Worm (Caenorhabditis elegans) whole organism, L2 larva: ENCODE measurements around the gene fbxa-138.

Experiments used
- C34F6.9 ChIP-seq: fragments of 150-350 bp; optimal IDR thresholded peaks from 2 replicates; lab custom pipeline; 2014; ENCODE audit warnings: missing biosample characterization, missing genetic modification characterization
- F13H6.1 ChIP-seq: sonication (generic microtip); optimal IDR thresholded peaks from 2 replicates; lab custom pipeline; 2016; ENCODE audit warnings: missing genetic modification characterization, missing compliant biosample characterization
- R02D3.7 ChIP-seq: fragments of 150-350 bp; optimal IDR thresholded peaks from 2 replicates; lab custom pipeline; 2014; ENCODE audit warnings: missing biosample characterization, missing genetic modification characterization
- Y55F3AM.14 ChIP-seq: fragments of 200-800 bp; sonication (Bioruptor generic); optimal IDR thresholded peaks from 2 replicates; lab custom pipeline; 2018; ENCODE audit warnings: mild to moderate bottlenecking, missing genetic modification characterization, missing compliant biosample characterization
- ZK546.5 ChIP-seq: sonication (generic microtip); optimal IDR thresholded peaks from 2 replicates; lab custom pipeline; 2017; ENCODE audit warnings: missing biosample characterization, missing genetic modification characterization
- alr-1 ChIP-seq: fragments of 150-350 bp; optimal IDR thresholded peaks from 2 replicates; lab custom pipeline; 2014; ENCODE audit warnings: missing biosample characterization, missing genetic modification characterization
- aly-2 ChIP-seq: fragments of 150-350 bp; optimal IDR thresholded peaks from 2 replicates; lab custom pipeline; 2014; ENCODE audit warnings: missing biosample characterization, missing genetic modification characterization
- ama-1 ChIP-seq: fragments of 150-350 bp; optimal IDR thresholded peaks from 2 replicates; lab custom pipeline; 2018; ENCODE audit warnings: inconsistent platforms
- blmp-1 ChIP-seq: sonication (generic microtip); optimal IDR thresholded peaks from 2 replicates; lab custom pipeline; 2017; ENCODE audit warnings: missing genetic modification characterization, mild to moderate bottlenecking, missing compliant biosample characterization, antibody characterized with exemption, moderate library complexity; ENCODE audit not compliant: insufficient read depth
- ceh-16 ChIP-seq: fragments of 150-350 bp; optimal IDR thresholded peaks from 2 replicates; lab custom pipeline; 2014; ENCODE audit warnings: missing biosample characterization, missing genetic modification characterization
- ceh-82 ChIP-seq: fragments of 150-350 bp; optimal IDR thresholded peaks from 2 replicates; lab custom pipeline; 2014; ENCODE audit warnings: missing biosample characterization, missing genetic modification characterization
- crh-2 ChIP-seq: sonication (generic microtip); optimal IDR thresholded peaks from 2 replicates; lab custom pipeline; 2017; ENCODE audit warnings: missing biosample characterization, missing genetic modification characterization
- dmd-4 ChIP-seq: sonication (generic microtip); optimal IDR thresholded peaks from 2 replicates; lab custom pipeline; 2017; ENCODE audit warnings: missing biosample characterization, missing genetic modification characterization
- egl-27 ChIP-seq: sonication (generic microtip); optimal IDR thresholded peaks from 3 replicates; lab custom pipeline; 2017; ENCODE audit warnings: missing biosample characterization, missing genetic modification reagents, missing genetic modification characterization
- elt-1 ChIP-seq: fragments of 150-350 bp; optimal IDR thresholded peaks from 2 replicates; lab custom pipeline; 2014; ENCODE audit warnings: missing biosample characterization, missing genetic modification characterization
- elt-3 ChIP-seq: sonication (generic microtip); optimal IDR thresholded peaks from 2 replicates; lab custom pipeline; 2017; ENCODE audit warnings: missing biosample characterization, missing genetic modification characterization
- fos-1 ChIP-seq: fragments of 150-350 bp; optimal IDR thresholded peaks from 2 replicates; lab custom pipeline; 2014; ENCODE audit warnings: missing biosample characterization, missing genetic modification characterization
- gmeb-1 ChIP-seq: fragments of 150-350 bp; optimal IDR thresholded peaks from 2 replicates; lab custom pipeline; 2014; ENCODE audit warnings: missing biosample characterization, missing genetic modification characterization
- lin-11 ChIP-seq: fragments of 150-350 bp; sonication (generic microtip); optimal IDR thresholded peaks from 2 replicates; lab custom pipeline; 2014; ENCODE audit warnings: missing biosample characterization, missing genetic modification characterization, inconsistent platforms, mixed read lengths
- lin-13 ChIP-seq: fragments of 150-350 bp; optimal IDR thresholded peaks from 2 replicates; lab custom pipeline; 2014; ENCODE audit warnings: missing biosample characterization, missing genetic modification reagents, missing genetic modification characterization
- lin-39 ChIP-seq: fragments of 150-350 bp; optimal IDR thresholded peaks from 2 replicates; lab custom pipeline; 2014; ENCODE audit warnings: missing biosample characterization, missing genetic modification reagents, missing genetic modification characterization
- lsy-2 ChIP-seq, 2 experiments: fragments of 150-350 bp in 1 of 2; sonication (generic microtip) in 1 of 2; optimal IDR thresholded peaks; 2 replicates each; lab custom pipeline; 2014 to 2017; ENCODE audit warnings: missing biosample characterization in 2 of 2, missing genetic modification characterization in 2 of 2
- mab-5 ChIP-seq: fragments of 150-350 bp; optimal IDR thresholded peaks from 2 replicates; lab custom pipeline; 2014; ENCODE audit warnings: missing biosample characterization, missing genetic modification characterization
- mbf-1 ChIP-seq: sonication (generic microtip); optimal IDR thresholded peaks from 2 replicates; lab custom pipeline; 2017; ENCODE audit warnings: missing biosample characterization, missing genetic modification characterization
- mdl-1 ChIP-seq, 2 experiments: fragments of 150-350 bp in 1 of 2; sonication (generic microtip) in 1 of 2; optimal IDR thresholded peaks; 2 replicates each; lab custom pipeline; 2017; ENCODE audit warnings: missing biosample characterization in 2 of 2, missing genetic modification characterization in 2 of 2
- nhr-10 ChIP-seq: sonication (generic microtip); optimal IDR thresholded peaks from 2 replicates; lab custom pipeline; 2017; ENCODE audit warnings: missing biosample characterization, missing genetic modification characterization
- nhr-11 ChIP-seq: fragments of 150-350 bp; optimal IDR thresholded peaks from 2 replicates; lab custom pipeline; 2014; ENCODE audit warnings: missing biosample characterization, missing genetic modification characterization
- nhr-12 ChIP-seq: fragments of 150-350 bp; optimal IDR thresholded peaks from 2 replicates; lab custom pipeline; 2014; ENCODE audit warnings: missing biosample characterization, missing genetic modification characterization
- nhr-129 ChIP-seq: fragments of 150-350 bp; optimal IDR thresholded peaks from 2 replicates; lab custom pipeline; 2014; ENCODE audit warnings: missing biosample characterization, missing genetic modification characterization
- nhr-21 ChIP-seq: fragments of 150-350 bp; optimal IDR thresholded peaks from 2 replicates; lab custom pipeline; 2014; ENCODE audit warnings: missing biosample characterization, missing genetic modification characterization
- nhr-23 ChIP-seq: fragments of 150-350 bp; optimal IDR thresholded peaks from 2 replicates; lab custom pipeline; 2014; ENCODE audit warnings: missing biosample characterization, missing genetic modification reagents, missing genetic modification characterization
- nhr-237 ChIP-seq: fragments of 150-350 bp; optimal IDR thresholded peaks from 2 replicates; lab custom pipeline; 2014; ENCODE audit warnings: missing biosample characterization, missing genetic modification characterization
- nhr-25 ChIP-seq: fragments of 150-350 bp; sonication (generic microtip); optimal IDR thresholded peaks from 3 replicates; lab custom pipeline; 2014; ENCODE audit warnings: missing biosample characterization, missing genetic modification characterization
- nhr-6 ChIP-seq: fragments of 150-350 bp; optimal IDR thresholded peaks from 2 replicates; lab custom pipeline; 2014; ENCODE audit warnings: missing biosample characterization, missing genetic modification characterization
- nhr-77 ChIP-seq: fragments of 150-350 bp; optimal IDR thresholded peaks from 2 replicates; lab custom pipeline; 2014; ENCODE audit warnings: missing biosample characterization, missing genetic modification characterization
- peb-1 ChIP-seq: fragments of 150-350 bp; optimal IDR thresholded peaks from 2 replicates; lab custom pipeline; 2014; ENCODE audit warnings: missing biosample characterization, missing genetic modification characterization
- sem-4 ChIP-seq: fragments of 150-350 bp; optimal IDR thresholded peaks from 2 replicates; lab custom pipeline; 2014; ENCODE audit warnings: missing biosample characterization, missing genetic modification reagents, missing genetic modification characterization
- skn-1 ChIP-seq: sonication (generic microtip); optimal IDR thresholded peaks from 2 replicates; lab custom pipeline; 2017; ENCODE audit warnings: missing biosample characterization, missing genetic modification characterization
- sma-3 ChIP-seq: sonication (generic microtip); optimal IDR thresholded peaks from 2 replicates; lab custom pipeline; 2016; ENCODE audit warnings: missing genetic modification reagents, missing genetic modification characterization, missing compliant biosample characterization
- sma-9 ChIP-seq, 2 experiments: fragments of 150-350 bp in 1 of 2; sonication (generic microtip) in 1 of 2; optimal IDR thresholded peaks; 2 replicates each; lab custom pipeline; 2014 to 2016; ENCODE audit warnings: missing genetic modification characterization in 2 of 2, mild to moderate bottlenecking in 1 of 2, missing biosample characterization in 1 of 2, missing compliant biosample characterization in 1 of 2, missing genetic modification reagents in 1 of 2, moderate library complexity in 1 of 2
- snpc-4 ChIP-seq: fragments of 150-350 bp; optimal IDR thresholded peaks from 2 replicates; lab custom pipeline; 2014; ENCODE audit warnings: missing biosample characterization, missing genetic modification characterization
- unc-39 ChIP-seq: fragments of 150-350 bp; optimal IDR thresholded peaks from 2 replicates; lab custom pipeline; 2014; ENCODE audit warnings: missing biosample characterization, missing genetic modification characterization
- unc-55 ChIP-seq: fragments of 150-350 bp; sonication (generic microtip); optimal IDR thresholded peaks from 3 replicates; lab custom pipeline; 2014; ENCODE audit warnings: missing biosample characterization, missing genetic modification reagents, missing genetic modification characterization
- unc-62 ChIP-seq: fragments of 150-350 bp; optimal IDR thresholded peaks from 2 replicates; lab custom pipeline; 2014; ENCODE audit warnings: missing biosample characterization, missing genetic modification reagents, missing genetic modification characterization
- zag-1 ChIP-seq: fragments of 150-350 bp; optimal IDR thresholded peaks from 2 replicates; lab custom pipeline; 2014; ENCODE audit warnings: missing biosample characterization, missing genetic modification characterization
- ztf-1 ChIP-seq: fragments of 200-800 bp; sonication (Bioruptor generic); conservative IDR thresholded peaks from 2 replicates; pipeline ENCODE4 v1.3.6; 2022; ENCODE audit warnings: missing genetic modification characterization, missing compliant biosample characterization
- ztf-11 ChIP-seq: sonication (generic microtip); optimal IDR thresholded peaks from 2 replicates; lab custom pipeline; 2017; ENCODE audit warnings: missing biosample characterization, missing genetic modification characterization
- ztf-4 ChIP-seq: fragments of 150-350 bp; optimal IDR thresholded peaks from 2 replicates; lab custom pipeline; 2014; ENCODE audit warnings: missing biosample characterization, missing genetic modification characterization

The fbxa-138 gene

ce11 chrIII:1427126-1427525 lies 43.1 kb upstream of the fbxa-138 start, which contains the start of gene lelo-2:
Gene lelo-2 (minus strand): TSS chrIII:1427226.
- TF ChIP-seq nhr-21 (tag; lab: Kevin White, UChicago) (no peak), R02D3.7 (tag; lab: Kevin White, UChicago) (no peak), skn-1 (tag; lab: Kevin White, UChicago) (no peak), fos-1 (tag; lab: Kevin White, UChicago) (no peak), gmeb-1 (tag; lab: Kevin White, UChicago) (no peak), ceh-16 (tag; lab: Kevin White, UChicago) (no peak), nhr-129 (tag; lab: Kevin White, UChicago) (no peak), sem-4 (tag; lab: Kevin White, UChicago) (no peak), ztf-4 (no peak), aly-2 (tag; lab: Kevin White, UChicago) (no peak), lin-11 (tag; lab: Kevin White, UChicago) (no peak), nhr-6 (tag; lab: Kevin White, UChicago) (no peak), ceh-82 (tag; lab: Kevin White, UChicago) (no peak), ztf-1 (GFP tag; lab: Robert Waterston, UW) (no peak), nhr-23 (tag; lab: Kevin White, UChicago) (no peak), lin-13 (GFP tag; lab: Kevin White, UChicago) (no peak)

- TF ChIP-seq mab-5 (tag; lab: Kevin White, UChicago) (peak; percentile 35), nhr-25 (tag; lab: Kevin White, UChicago) (peak; percentile 46), ceh-16 (tag; lab: Kevin White, UChicago) (no peak), lin-11 (tag; lab: Kevin White, UChicago) (peak; percentile 50), lin-39 (tag; lab: Kevin White, UChicago) (no peak), nhr-23 (tag; lab: Kevin White, UChicago) (no peak), ZK546.5 (no peak), ama-1 (no peak), F13H6.1 (tag; lab: Kevin White, UChicago) (peak; percentile 49), elt-1 (no peak), mdl-1 (tag; optimal IDR thresholded peaks at IDR 0.05; lab: Kevin White, UChicago) (no peak), sma-3 (GFP tag; lab: Kevin White, UChicago) (peak; percentile 53), nhr-77 (tag; lab: Kevin White, UChicago) (no peak), lsy-2 (tag; optimal IDR thresholded peaks at IDR 0.05; lab: Kevin White, UChicago) (peak; percentile 67 to 75), zag-1 (no peak), aly-2 (tag; lab: Kevin White, UChicago) (no peak), C34F6.9 (peak; percentile 45), alr-1 (tag; lab: Kevin White, UChicago) (no peak), nhr-6 (tag; lab: Kevin White, UChicago) (no peak), skn-1 (tag; lab: Kevin White, UChicago) (no peak), unc-39 (tag; lab: Kevin White, UChicago) (no peak), mbf-1 (tag; lab: Kevin White, UChicago) (no peak), nhr-21 (tag; lab: Kevin White, UChicago) (peak; percentile 14), egl-27 (tag; lab: Kevin White, UChicago) (no peak), sma-9 (GFP tag; optimal IDR thresholded peaks at IDR 0.05; lab: Kevin White, UChicago) (no peak), sma-9 (tag; optimal IDR thresholded peaks at IDR 0.05; lab: Kevin White, UChicago) (no peak), nhr-129 (tag; lab: Kevin White, UChicago) (peak; percentile 32), unc-62 (GFP tag; lab: Kevin White, UChicago) (no peak), blmp-1 (no peak), snpc-4 (tag; lab: Kevin White, UChicago) (no peak), sem-4 (tag; lab: Kevin White, UChicago) (no peak), Y55F3AM.14 (GFP tag; lab: Kevin White, UChicago) (peak; percentile 42), ztf-11 (tag; lab: Kevin White, UChicago) (no peak), nhr-12 (tag; lab: Kevin White, UChicago) (no peak), nhr-10 (no peak), ztf-4 (no peak), R02D3.7 (tag; lab: Kevin White, UChicago) (no peak), ceh-82 (tag; lab: Kevin White, UChicago) (no peak), nhr-237 (tag; lab: Kevin White, UChicago) (no peak), ztf-1 (GFP tag; lab: Robert Waterston, UW) (no peak), dmd-4 (tag; lab: Kevin White, UChicago) (no peak), unc-55 (GFP tag; lab: Kevin White, UChicago) (peak; percentile 77), fos-1 (tag; lab: Kevin White, UChicago) (peak; percentile 34), nhr-11 (no peak), lin-13 (GFP tag; lab: Kevin White, UChicago) (peak; percentile 88), gmeb-1 (tag; lab: Kevin White, UChicago) (peak; percentile 52), peb-1 (no peak), elt-3 (tag; lab: Kevin White, UChicago) (no peak), crh-2 (tag; lab: Kevin White, UChicago) (peak; percentile 8)
- TF ChIP-seq, all 48 proteins: peak for 15
Observed at ce11 chrIII:1424305-1424704, 40.3 kb upstream of the fbxa-138 start.
